Fruit fly (Drosophila melanogaster): ENCODE data around the gene Ir85a.
A peak's percentile ranks its signal among the peaks of the same experiment; 100 is the strongest.

Ir85a gene

DNA sequence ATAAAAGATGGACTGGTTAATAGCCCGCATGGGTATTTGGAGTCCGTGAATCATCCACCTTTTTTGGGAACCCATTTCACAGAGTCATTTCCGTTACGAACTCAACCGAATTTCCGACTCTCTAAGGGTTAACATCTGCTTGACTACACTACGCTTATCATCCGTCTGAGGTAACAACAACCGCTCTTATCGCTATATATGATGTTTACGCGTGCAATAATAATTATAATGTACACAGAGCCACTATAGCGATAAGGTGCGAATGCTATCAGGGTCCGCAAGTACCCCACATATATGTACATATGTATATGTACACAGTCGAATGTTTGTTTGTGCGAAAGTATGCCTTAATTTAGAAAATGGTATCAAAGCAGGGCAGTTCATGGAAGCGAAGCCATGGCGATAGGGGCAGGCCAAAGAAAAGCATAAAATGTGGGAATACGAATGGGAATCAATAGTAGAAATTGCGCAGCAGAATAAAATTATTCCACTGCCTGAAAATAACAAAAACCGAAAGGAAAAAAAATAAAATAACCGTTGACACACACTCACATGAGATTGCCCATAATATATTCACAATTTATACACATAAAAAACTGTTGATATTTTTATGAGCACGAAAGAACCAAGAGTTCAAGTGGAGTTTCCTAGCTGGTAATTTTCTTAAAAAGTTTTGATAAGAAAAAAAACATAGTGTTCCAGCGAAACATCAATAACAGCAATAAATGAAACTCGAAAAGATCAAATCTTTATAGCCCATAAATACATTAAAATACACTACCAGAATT is 16.1 kb downstream of the Ir85a start (continued):
- TF ChIP-seq NfI (GFP tag; optimal IDR thresholded peaks at IDR 0.05): peak; percentile 79
- no peak for TF ChIP-seq hkb (optimal IDR thresholded peaks at IDR 0.05)
- peak; percentile 89 for TF ChIP-seq hkb (GFP tag; IDR thresholded peaks at IDR 0.05)
- peak; percentile 38 for TF ChIP-seq chn (GFP tag; optimal IDR thresholded peaks at IDR 0.05)
- peak; percentile 86 for TF ChIP-seq onecut (GFP tag; IDR thresholded peaks at IDR 0.05)
- peak; percentile 88 for TF ChIP-seq gro (GFP tag; optimal IDR thresholded peaks at IDR 0.05)
- TF ChIP-seq tin (GFP tag; optimal IDR thresholded peaks at IDR 0.05): no peak
- TF ChIP-seq Aef1 (GFP tag; IDR thresholded peaks at IDR 0.05): no peak
- no peak; the same call in 1 of the 2 replicates for TF ChIP-seq CG17612 (GFP tag; IDR thresholded peaks at IDR 0.05)
- peak; percentile 97 for TF ChIP-seq wek (GFP tag; optimal IDR thresholded peaks at IDR 0.05)
- peak; percentile 67 for TF ChIP-seq bowl (GFP tag; IDR thresholded peaks at IDR 0.05)
- TF ChIP-seq Bgb (GFP tag; IDR thresholded peaks at IDR 0.05; ENCODE audit: partially characterized antibody): peak; percentile 25; the same call in 1 of the 2 replicates
- peak; percentile 74 for TF ChIP-seq Dbx (GFP tag; IDR thresholded peaks at IDR 0.05)
- TF ChIP-seq pan (optimal IDR thresholded peaks at IDR 0.05): no peak
- peak in 1 of 2 experiments; percentile 61 for TF ChIP-seq pan (GFP tag; optimal IDR thresholded peaks at IDR 0.05 in 1 of 2, IDR thresholded peaks at IDR 0.05 in 1 of 2)
- TF ChIP-seq CG32772 (GFP tag; IDR thresholded peaks at IDR 0.05): peak; percentile 60
- TF ChIP-seq C15 (GFP tag; IDR thresholded peaks at IDR 0.05): peak; percentile 4; the same call in 1 of the 3 replicates
- TF ChIP-seq fru (optimal IDR thresholded peaks at IDR 0.05): no peak
- peak; percentile 98 for TF ChIP-seq grn (GFP tag; optimal IDR thresholded peaks at IDR 0.05)
- peak; percentile 62 for TF ChIP-seq CG8290 (GFP tag; optimal IDR thresholded peaks at IDR 0.05)
- TF ChIP-seq CG8290 (tag; optimal IDR thresholded peaks at IDR 0.05): peak; percentile 95 to 98
- TF ChIP-seq CG4854 (GFP tag; optimal IDR thresholded peaks at IDR 0.05): peak; percentile 87
- peak; percentile 55 for TF ChIP-seq CG8944 (GFP tag; optimal IDR thresholded peaks at IDR 0.05)
- TF ChIP-seq Lpt (GFP tag; optimal IDR thresholded peaks at IDR 0.05): no peak
- TF ChIP-seq Hsf (GFP tag; optimal IDR thresholded peaks at IDR 0.05): peak; percentile 27
- TF ChIP-seq CG4424 (GFP tag; optimal IDR thresholded peaks at IDR 0.05): peak; percentile 44
- peak; percentile 73 for TF ChIP-seq scrt (GFP tag; optimal IDR thresholded peaks at IDR 0.05)
- TF ChIP-seq MTF-1 (GFP tag; optimal IDR thresholded peaks at IDR 0.05; ENCODE audit: borderline replicate concordance): peak; percentile 97
- TF ChIP-seq CG10267 (tag; optimal IDR thresholded peaks at IDR 0.05): peak; percentile 44
- peak; percentile 86 for TF ChIP-seq gsb-n (tag; optimal IDR thresholded peaks at IDR 0.05)
- TF ChIP-seq CG30403 (GFP tag; optimal IDR thresholded peaks at IDR 0.05): no peak
- TF ChIP-seq fd64A (GFP tag; optimal IDR thresholded peaks at IDR 0.05): peak; percentile 97
- peak; percentile 71 for TF ChIP-seq CG8281 (tag; optimal IDR thresholded peaks at IDR 0.05)
- TF ChIP-seq run (tag; optimal IDR thresholded peaks at IDR 0.05): peak; percentile 77
- TF ChIP-seq B-H2 (GFP tag; optimal IDR thresholded peaks at IDR 0.05): peak; percentile 93
- TF ChIP-seq CG9215 (GFP tag; IDR thresholded peaks at IDR 0.05): peak; percentile 62
- TF ChIP-seq pzg (GFP tag; optimal IDR thresholded peaks at IDR 0.05): peak; percentile 25
- peak; percentile 91 for TF ChIP-seq CG10431 (GFP tag; optimal IDR thresholded peaks at IDR 0.05)
- peak; percentile 83 for TF ChIP-seq unpg (GFP tag; optimal IDR thresholded peaks at IDR 0.05)
- TF ChIP-seq CG15601 (tag; optimal IDR thresholded peaks at IDR 0.05): peak; percentile 96
- TF ChIP-seq CG12391 (tag; optimal IDR thresholded peaks at IDR 0.05): peak; percentile 53
- peak; percentile 83 for TF ChIP-seq CG8089 (GFP tag; optimal IDR thresholded peaks at IDR 0.05)
- TF ChIP-seq CG10462 (GFP tag; optimal IDR thresholded peaks at IDR 0.05): peak; percentile 63
- peak; percentile 52; the same call in 1 of the 3 replicates for TF ChIP-seq Mrtf (GFP tag; IDR thresholded peaks at IDR 0.05)
- peak; percentile 80 for TF ChIP-seq abd-A (tag; optimal IDR thresholded peaks at IDR 0.05)
- peak; percentile 91 for TF ChIP-seq CG31365 (tag; optimal IDR thresholded peaks at IDR 0.05)
- TF ChIP-seq ssp (GFP tag; IDR thresholded peaks at IDR 0.05): no peak
- TF ChIP-seq Awh (GFP tag; IDR thresholded peaks at IDR 0.05): peak; percentile 94
- TF ChIP-seq CG6791 (GFP tag; IDR thresholded peaks at IDR 0.05; ENCODE audit: partially characterized antibody): no peak
- no peak for TF ChIP-seq prd (optimal IDR thresholded peaks at IDR 0.05)
- TF ChIP-seq prd (GFP tag; IDR thresholded peaks at IDR 0.05): peak; percentile 51; the same call in 2 of the 3 replicates

All from whole organism, embryonic.